Worm (Caenorhabditis elegans) whole organism, late embryonic: ENCODE data around the gene clec-122.

Source experiments
- C38D4.7 ChIP-seq: fragments of 200-800 bp; sonication (Bioruptor generic); optimal IDR thresholded peaks from 2 replicates; lab custom pipeline; 2018; ENCODE audit warnings: mild to moderate bottlenecking, missing genetic modification characterization, moderate library complexity, missing compliant biosample characterization
- elt-2 ChIP-seq: sonication (generic microtip); optimal IDR thresholded peaks from 2 replicates; lab custom pipeline; 2016; ENCODE audit warnings: missing genetic modification reagents, missing genetic modification characterization, missing compliant biosample characterization
- ets-4 ChIP-seq: sonication (generic microtip); optimal IDR thresholded peaks from 2 replicates; lab custom pipeline; 2016; ENCODE audit warnings: missing genetic modification characterization, missing compliant biosample characterization
- hlh-30 ChIP-seq: sonication (generic microtip); optimal IDR thresholded peaks from 2 replicates; lab custom pipeline; 2017; ENCODE audit warnings: antibody characterized with exemption, missing genetic modification characterization, missing compliant biosample characterization; ENCODE audit not compliant: insufficient read depth
- nhr-232 ChIP-seq: sonication (generic microtip); optimal IDR thresholded peaks from 2 replicates; lab custom pipeline; 2016; ENCODE audit warnings: missing genetic modification characterization, missing compliant biosample characterization
- pha-2 ChIP-seq: sonication (generic microtip); optimal IDR thresholded peaks from 2 replicates; lab custom pipeline; 2017; ENCODE audit warnings: mild to moderate bottlenecking, missing genetic modification characterization, missing compliant biosample characterization
- pha-4 ChIP-seq: fragments of 150-350 bp; optimal IDR thresholded peaks from 2 replicates; lab custom pipeline; 2018; ENCODE audit warnings: missing biosample characterization, missing genetic modification reagents, missing genetic modification characterization
- pqm-1 ChIP-seq: sonication (generic microtip); optimal IDR thresholded peaks from 2 replicates; lab custom pipeline; 2016; ENCODE audit warnings: missing genetic modification characterization, missing compliant biosample characterization
- rnt-1 ChIP-seq: sonication (generic microtip); optimal IDR thresholded peaks from 2 replicates; lab custom pipeline; 2016; ENCODE audit warnings: missing genetic modification characterization, missing compliant biosample characterization
- ttx-3 ChIP-seq: sonication (generic microtip); optimal IDR thresholded peaks from 2 replicates; lab custom pipeline; 2016; ENCODE audit warnings: missing genetic modification reagents, missing genetic modification characterization, missing compliant biosample characterization
- unc-3 ChIP-seq, 2 experiments: fragments of 200-800 bp in 1 of 2; sonication (Bioruptor generic) in 1 of 2; sonication (generic microtip) in 1 of 2; conservative IDR thresholded peaks in 1 of 2; optimal IDR thresholded peaks in 1 of 2; 2 replicates each; pipeline versions ENCODE4 v1.3.6 to Lab custom; 2016 to 2022; ENCODE audit warnings: missing compliant biosample characterization in 2 of 2, missing genetic modification characterization in 2 of 2, missing genetic modification reagents in 1 of 2
- zip-5 ChIP-seq: sonication (generic microtip); optimal IDR thresholded peaks from 2 replicates; lab custom pipeline; 2016; ENCODE audit warnings: missing genetic modification characterization, missing compliant biosample characterization

DNA sequence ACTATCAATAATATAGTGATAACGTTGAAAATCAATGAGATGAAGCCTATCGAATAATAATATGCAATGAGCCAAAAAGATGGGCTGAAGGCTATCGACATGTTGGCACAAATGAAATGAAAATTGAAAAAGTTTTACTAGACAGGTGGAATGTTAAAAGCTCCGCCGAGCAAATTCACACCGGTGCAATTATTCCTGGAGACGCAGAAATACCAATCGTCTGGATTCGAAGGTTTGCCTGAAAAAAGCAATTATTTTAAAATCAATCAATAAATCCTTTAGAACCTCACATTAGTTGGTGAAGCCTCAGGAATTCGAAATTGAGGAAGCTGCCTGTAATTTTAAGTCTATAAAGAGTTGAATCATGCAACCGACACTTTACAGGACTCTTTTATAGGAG, 48.5 kb downstream of the clec-122 start, which contains the start of gene sri-32:
- TF ChIP-seq elt-2 (tag; lab: Kevin White, UChicago) (no peak), pha-2 (tag; lab: Kevin White, UChicago) (no peak), pqm-1 (tag; lab: Kevin White, UChicago) (no peak), ets-4 (tag; lab: Kevin White, UChicago) (no peak), unc-3 (GFP tag; conservative IDR thresholded peaks at IDR 0.05; lab: Robert Waterston, UW) (no peak), unc-3 (tag; optimal IDR thresholded peaks at IDR 0.05; lab: Kevin White, UChicago) (no peak), zip-5 (tag; lab: Kevin White, UChicago) (no peak), nhr-232 (tag; lab: Kevin White, UChicago) (no peak), hlh-30 (tag; lab: Kevin White, UChicago) (no peak), C38D4.7 (GFP tag; lab: Kevin White, UChicago) (no peak), pha-4 (no peak), ttx-3 (tag; lab: Kevin White, UChicago) (no peak), rnt-1 (tag; lab: Kevin White, UChicago) (no peak)
